Fruit fly (Drosophila melanogaster) whole organism, embryonic: Measurements from ENCODE around the gene Hr4.

Experiments used
- Ada2b ChIP-seq: fragments of 200-800 bp; sonication (Bioruptor generic); IDR thresholded peaks from 2 replicates; pipeline ENCODE4 v1.3.6; 2022; ENCODE audit warnings: missing biosample characterization, missing genetic modification characterization
- CG10209 ChIP-seq: fragments of 200-800 bp; sonication (Bioruptor generic); optimal IDR thresholded peaks from 3 replicates; lab custom pipeline; 2017; ENCODE audit warnings: missing biosample characterization, mild to moderate bottlenecking, missing genetic modification characterization, missing genetic modification reagents
- CG10431 ChIP-seq: fragments of 200-800 bp; sonication (Bioruptor generic); optimal IDR thresholded peaks from 3 replicates; lab custom pipeline; 2018; ENCODE audit warnings: missing biosample characterization, mild to moderate bottlenecking, missing genetic modification characterization
- CG10543 ChIP-seq: fragments of 200-800 bp; sonication (Bioruptor generic); optimal IDR thresholded peaks from 3 replicates; lab custom pipeline; 2017; ENCODE audit warnings: missing biosample characterization, mild to moderate bottlenecking, missing genetic modification characterization, moderate library complexity
- CG12104 ChIP-seq: fragments of 200-800 bp; sonication (Bioruptor generic); optimal IDR thresholded peaks from 3 replicates; lab custom pipeline; 2016; ENCODE audit warnings: missing biosample characterization, missing genetic modification characterization
- CG1233 ChIP-seq: fragments of 200-800 bp; sonication (Bioruptor generic); optimal IDR thresholded peaks from 4 replicates; lab custom pipeline; 2018; ENCODE audit warnings: missing biosample characterization, mild to moderate bottlenecking, missing genetic modification characterization
- CG16815 ChIP-seq: fragments of 200-800 bp; sonication (Bioruptor generic); optimal IDR thresholded peaks from 3 replicates; lab custom pipeline; 2017; ENCODE audit warnings: missing biosample characterization, mild to moderate bottlenecking, missing genetic modification characterization
- CG17328 ChIP-seq: fragments of 200-800 bp; sonication (Bioruptor generic); IDR thresholded peaks from 2 replicates; pipeline ENCODE4 v1.3.6; 2022; ENCODE audit warnings: missing biosample characterization, missing genetic modification characterization
- CG17359 ChIP-seq: fragments of 200-800 bp; sonication (Bioruptor generic); optimal IDR thresholded peaks from 3 replicates; lab custom pipeline; 2018; ENCODE audit warnings: missing biosample characterization, mild to moderate bottlenecking, missing genetic modification characterization, moderate library complexity
- CG1832 ChIP-seq: fragments of 200-800 bp; sonication (Bioruptor generic); optimal IDR thresholded peaks from 2 replicates; lab custom pipeline; 2017; ENCODE audit warnings: missing biosample characterization, mild to moderate bottlenecking, missing genetic modification characterization, inconsistent platforms
- CG30403 ChIP-seq: fragments of 200-800 bp; sonication (Bioruptor generic); optimal IDR thresholded peaks from 3 replicates; lab custom pipeline; 2016; ENCODE audit warnings: missing biosample characterization, missing genetic modification characterization
- CG34224 ChIP-seq: fragments of 200-800 bp; sonication (Bioruptor generic); IDR thresholded peaks from 3 replicates; pipeline ENCODE4 v1.3.6; 2022; ENCODE audit warnings: missing biosample characterization, missing genetic modification characterization; ENCODE audit not compliant: partially characterized antibody
- CG3847 ChIP-seq: fragments of 200-800 bp; sonication (Bioruptor generic); IDR thresholded peaks from 2 replicates; pipeline ENCODE4 v1.3.6; 2022; ENCODE audit warnings: missing biosample characterization, missing genetic modification characterization
- CG4328 ChIP-seq: fragments of 200-800 bp; sonication (Bioruptor generic); optimal IDR thresholded peaks from 3 replicates; lab custom pipeline; 2017; ENCODE audit warnings: missing biosample characterization, missing genetic modification reagents, missing genetic modification characterization
- Dp ChIP-seq: fragments of 200-800 bp; sonication (Bioruptor generic); optimal IDR thresholded peaks from 2 replicates; lab custom pipeline; 2018; ENCODE audit warnings: missing biosample characterization, mild to moderate bottlenecking, missing genetic modification characterization, moderate library complexity
- Eip74EF ChIP-seq, 2 experiments: fragments of 200-800 bp in 1 of 2; fragments of >200 bp in 1 of 2; sonication (Bioruptor generic) in 1 of 2; optimal IDR thresholded peaks; 2 replicates each; lab custom pipeline; 2017 to 2019; ENCODE audit warnings: missing biosample characterization in 2 of 2, missing genetic modification characterization in 2 of 2, mild to moderate bottlenecking in 1 of 2, moderate library complexity in 1 of 2
- Ets65A ChIP-seq: fragments of 200-800 bp; sonication (Bioruptor generic); peaks from one replicate; lab custom pipeline; 2016; ENCODE audit warnings: missing biosample characterization, missing genetic modification characterization
- Fer3 ChIP-seq: fragments of 200-800 bp; sonication (Bioruptor generic); optimal IDR thresholded peaks from 2 replicates; lab custom pipeline; 2018; ENCODE audit warnings: missing biosample characterization, mild to moderate bottlenecking, missing genetic modification characterization, moderate library complexity
- HHEX ChIP-seq: fragments of 200-800 bp; sonication (Bioruptor generic); optimal IDR thresholded peaks from 3 replicates; lab custom pipeline; 2017; ENCODE audit warnings: missing biosample characterization, mild to moderate bottlenecking, missing genetic modification characterization, missing genetic modification reagents
- Hand ChIP-seq: fragments of 200-800 bp; sonication (Bioruptor generic); optimal IDR thresholded peaks from 2 replicates; lab custom pipeline; 2017; ENCODE audit warnings: mild to moderate bottlenecking, missing biosample characterization, missing genetic modification reagents, missing genetic modification characterization
- MTF-1 ChIP-seq: fragments of 200-800 bp; sonication (Bioruptor generic); optimal IDR thresholded peaks from 2 replicates; lab custom pipeline; 2018; ENCODE audit warnings: missing biosample characterization, mild to moderate bottlenecking, missing genetic modification characterization, borderline replicate concordance
- Myb ChIP-seq: fragments of 200-800 bp; sonication (Bioruptor generic); optimal IDR thresholded peaks from 2 replicates; lab custom pipeline; 2016; ENCODE audit warnings: missing biosample characterization, missing genetic modification characterization
- NFAT ChIP-seq: fragments of 200-800 bp; sonication (Bioruptor generic); IDR thresholded peaks from 2 replicates; pipeline ENCODE4 v1.3.6; 2022; ENCODE audit warnings: missing biosample characterization, missing genetic modification characterization
- Nf-YA ChIP-seq: fragments of 200-800 bp; sonication (Bioruptor generic); IDR thresholded peaks from 2 replicates; pipeline ENCODE4 v1.3.6; 2022; ENCODE audit warnings: missing biosample characterization, missing genetic modification characterization
- Ptx1 ChIP-seq: fragments of 200-800 bp; sonication (Bioruptor generic); IDR thresholded peaks from 2 replicates; pipeline ENCODE4 v1.3.6; 2022; ENCODE audit warnings: missing biosample characterization, missing genetic modification characterization
- Usf ChIP-seq: fragments of 200-800 bp; sonication (Bioruptor generic); optimal IDR thresholded peaks from 2 replicates; lab custom pipeline; 2017; ENCODE audit warnings: missing genotype, missing biosample characterization, missing genetic modification characterization
- aop ChIP-seq: fragments of 200-800 bp; sonication (Bioruptor generic); IDR thresholded peaks from 2 replicates; pipeline ENCODE4 v1.3.6; 2022; ENCODE audit warnings: missing biosample characterization, missing genetic modification characterization
- chinmo ChIP-seq: fragments of 200-800 bp; sonication (Bioruptor generic); IDR thresholded peaks from 4 replicates; pipeline ENCODE4 v1.3.6; 2022; ENCODE audit warnings: missing biosample characterization, missing genetic modification characterization; ENCODE audit not compliant: partially characterized antibody
- corto ChIP-seq: fragments of 200-800 bp; sonication (Bioruptor generic); optimal IDR thresholded peaks from 2 replicates; lab custom pipeline; 2016; ENCODE audit warnings: missing biosample characterization, mild to moderate bottlenecking, missing genetic modification characterization, moderate library complexity
- dati ChIP-seq: fragments of 200-800 bp; sonication (Bioruptor generic); IDR thresholded peaks from 2 replicates; pipeline ENCODE4 v1.3.6; 2022; ENCODE audit warnings: missing biosample characterization, missing genetic modification characterization
- ems ChIP-seq: fragments of 200-800 bp; sonication (Bioruptor generic); optimal IDR thresholded peaks from 3 replicates; lab custom pipeline; 2016; ENCODE audit warnings: missing biosample characterization, missing genetic modification characterization
- en ChIP-seq: fragments of 200-800 bp; sonication (Bioruptor generic); optimal IDR thresholded peaks from 2 replicates; lab custom pipeline; 2016; ENCODE audit warnings: missing biosample characterization, missing genetic modification characterization
- ftz-f1 ChIP-seq: fragments of 200-800 bp; sonication (Bioruptor generic); optimal IDR thresholded peaks from 2 replicates; lab custom pipeline; 2016; ENCODE audit warnings: missing biosample characterization, missing genetic modification characterization
- grau ChIP-seq: fragments of 200-800 bp; optimal IDR thresholded peaks from 3 replicates; lab custom pipeline; 2019; ENCODE audit warnings: missing biosample characterization, mild to moderate bottlenecking, missing genetic modification characterization, moderate library complexity
- grn ChIP-seq: fragments of 200-800 bp; sonication (Bioruptor generic); optimal IDR thresholded peaks from 3 replicates; lab custom pipeline; 2017; ENCODE audit warnings: missing biosample characterization, missing genetic modification characterization
- gsb ChIP-seq: fragments of 200-800 bp; sonication (Bioruptor generic); IDR thresholded peaks from 2 replicates; pipeline ENCODE4 v1.3.6; 2022; ENCODE audit warnings: missing biosample characterization, missing genetic modification characterization
- gsb-n ChIP-seq: fragments of 200-800 bp; sonication (Bioruptor generic); optimal IDR thresholded peaks from 3 replicates; lab custom pipeline; 2018; ENCODE audit warnings: missing biosample characterization, mild to moderate bottlenecking, missing genetic modification characterization
- hth ChIP-seq: fragments of >200 bp; optimal IDR thresholded peaks from 2 replicates; lab custom pipeline; 2017; ENCODE audit warnings: inconsistent platforms
- insv ChIP-seq, 2 experiments: fragments of 200-800 bp; sonication (Bioruptor generic); optimal IDR thresholded peaks; 3 replicates each; lab custom pipeline; 2016 to 2018; ENCODE audit warnings: missing biosample characterization in 2 of 2, missing genetic modification characterization in 2 of 2
- jigr1 ChIP-seq: fragments of 200-800 bp; sonication (Bioruptor generic); IDR thresholded peaks from 3 replicates; pipeline ENCODE4 v1.3.6; 2022; ENCODE audit warnings: missing biosample characterization, missing genetic modification characterization
- ken ChIP-seq: fragments of 200-800 bp; sonication (Bioruptor generic); IDR thresholded peaks from 3 replicates; pipeline ENCODE4 v1.3.6; 2022; ENCODE audit warnings: missing biosample characterization, missing genetic modification characterization
- lilli ChIP-seq: fragments of 200-800 bp; sonication (Bioruptor generic); optimal IDR thresholded peaks from 3 replicates; lab custom pipeline; 2016; ENCODE audit warnings: missing biosample characterization, missing genetic modification characterization
- lmd ChIP-seq: fragments of 200-800 bp; sonication (Bioruptor generic); IDR thresholded peaks from 2 replicates; pipeline ENCODE4 v1.3.6; 2022; ENCODE audit warnings: missing biosample characterization, missing genetic modification characterization
- lola ChIP-seq, 3 experiments: fragments of >200 bp in 2 of 3; fragments of 200-800 bp in 1 of 3; sonication (Bioruptor generic) in 1 of 3; optimal IDR thresholded peaks; 2 replicates each; lab custom pipeline; 2017 to 2019; ENCODE audit warnings: missing biosample characterization in 3 of 3, missing genetic modification characterization in 3 of 3, mild to moderate bottlenecking in 1 of 3, moderate library complexity in 1 of 3
- maf-S ChIP-seq: fragments of 200-800 bp; sonication (Bioruptor generic); optimal IDR thresholded peaks from 2 replicates; lab custom pipeline; 2016; ENCODE audit warnings: missing biosample characterization, missing genetic modification characterization
- pnt ChIP-seq: fragments of 200-800 bp; sonication (Bioruptor generic); optimal IDR thresholded peaks from 3 replicates; lab custom pipeline; 2016; ENCODE audit warnings: missing biosample characterization, missing genetic modification characterization
- repo ChIP-seq: fragments of 200-800 bp; sonication (Bioruptor generic); optimal IDR thresholded peaks from 2 replicates; lab custom pipeline; 2016; ENCODE audit warnings: missing biosample characterization, missing genetic modification characterization
- schlank ChIP-seq: fragments of 200-800 bp; sonication (Bioruptor generic); optimal IDR thresholded peaks from 2 replicates; lab custom pipeline; 2018; ENCODE audit warnings: missing biosample characterization, mild to moderate bottlenecking, missing genetic modification characterization
- sim ChIP-seq: fragments of 200-800 bp; sonication (Bioruptor generic); IDR thresholded peaks from 2 replicates; pipeline ENCODE4 v1.3.6; 2022; ENCODE audit warnings: missing biosample characterization, missing genetic modification characterization
- slbo ChIP-seq: fragments of 200-800 bp; sonication (Bioruptor generic); IDR thresholded peaks from 2 replicates; pipeline ENCODE4 v1.3.6; 2022; ENCODE audit warnings: missing biosample characterization, missing genetic modification characterization

Hr4 gene

DNA sequence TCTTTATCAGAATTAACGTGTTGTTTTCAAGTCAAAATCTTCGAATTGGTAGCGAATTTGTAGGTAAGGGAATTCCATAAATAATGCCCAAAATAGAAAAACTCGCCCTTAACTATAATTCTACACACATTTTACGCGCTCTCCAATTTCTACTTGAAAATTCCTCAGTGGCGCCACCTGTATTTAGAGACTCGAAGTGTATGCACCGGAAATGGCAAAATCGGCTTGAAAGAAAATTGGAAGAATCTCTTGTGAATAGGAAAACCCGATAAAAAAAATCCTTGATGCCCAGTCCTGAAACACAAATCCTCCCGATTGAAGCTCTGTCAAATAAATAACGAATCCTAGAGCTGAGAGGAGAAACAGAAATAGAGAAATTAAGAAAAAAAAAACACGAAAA lies 64.1 kb downstream of the Hr4 start:
- TF ChIP-seq dati (GFP tag; lab: Robert Waterston, UW), result no peak
- TF ChIP-seq Ptx1 (GFP tag; lab: Robert Waterston, UW), result peak; percentile 46
- TF ChIP-seq corto (GFP tag; lab: Kevin White, UChicago), result no peak
- no peak for TF ChIP-seq CG34224 (GFP tag; lab: Robert Waterston, UW)
- TF ChIP-seq ems (GFP tag; lab: Kevin White, UChicago), result peak; percentile 57
- no peak for TF ChIP-seq lola (GFP tag; optimal IDR thresholded peaks at IDR 0.05; lab: Kevin White, UChicago)
- TF ChIP-seq jigr1 (GFP tag; lab: Robert Waterston, UW), result no peak
- peak; percentile 44 for TF ChIP-seq Myb
- peak; percentile 70 for TF ChIP-seq HHEX (GFP tag; lab: Kevin White, UChicago)
- no peak for TF ChIP-seq pnt
- TF ChIP-seq MTF-1 (GFP tag; lab: Kevin White, UChicago), result peak; percentile 92
- peak in 1 of 2 experiments; percentile 43 for TF ChIP-seq insv (GFP tag; optimal IDR thresholded peaks at IDR 0.05; lab: Kevin White, UChicago)
- peak in 1 of 2 experiments; percentile 64 for TF ChIP-seq Eip74EF (GFP tag; optimal IDR thresholded peaks at IDR 0.05; lab: Kevin White, UChicago)
- TF ChIP-seq CG10431, result peak; percentile 75
- no peak for TF ChIP-seq CG3847 (GFP tag; lab: Robert Waterston, UW)
- TF ChIP-seq ken, result peak; percentile 51; the same call in 2 of the 3 replicates
- TF ChIP-seq en (GFP tag; lab: Kevin White, UChicago), result peak; percentile 68
- TF ChIP-seq ftz-f1 (GFP tag; lab: Kevin White, UChicago), result no peak
- TF ChIP-seq Ada2b (GFP tag; lab: Robert Waterston, UW), result peak; percentile 37; the same call in 1 of the 2 replicates
- TF ChIP-seq grn (GFP tag; lab: Kevin White, UChicago), result no peak
- TF ChIP-seq CG30403 (GFP tag; lab: Kevin White, UChicago), result peak; percentile 60
- TF ChIP-seq sim (GFP tag; lab: Robert Waterston, UW), result 0 out of 2 replicates have a peak, but pooled peaks have one; percentile 19
- peak; percentile 40; the same call in 1 of the 2 replicates for TF ChIP-seq lmd (GFP tag; lab: Robert Waterston, UW)
- TF ChIP-seq schlank (tag; lab: Kevin White, UChicago), result peak; percentile 61
- TF ChIP-seq Hand, result no peak
- TF ChIP-seq Dp (GFP tag; lab: Kevin White, UChicago), result peak; percentile 16
- TF ChIP-seq repo, result peak; percentile 62
- TF ChIP-seq hth (lab: Kevin White, UChicago), result no peak
- TF ChIP-seq CG1832, result no peak
- TF ChIP-seq aop (GFP tag; lab: Robert Waterston, UW), result no peak
- peak; percentile 77 for TF ChIP-seq CG17359 (tag; lab: Kevin White, UChicago)
- peak; percentile 70 for TF ChIP-seq CG10543 (GFP tag; lab: Kevin White, UChicago)
- peak; percentile 49 for TF ChIP-seq maf-S (GFP tag; lab: Kevin White, UChicago)
- TF ChIP-seq grau, result peak; percentile 51
- TF ChIP-seq CG17328 (GFP tag; lab: Robert Waterston, UW), result 0 out of 2 replicates have a peak, but pooled peaks have one; percentile 15
- peak; percentile 13; the same call in 1 of the 2 replicates for TF ChIP-seq slbo (GFP tag; lab: Robert Waterston, UW)
- peak; percentile 57 for TF ChIP-seq gsb-n
- 0 out of 2 replicates have a peak, but pooled peaks have one; percentile 15 for TF ChIP-seq NFAT (GFP tag; lab: Robert Waterston, UW)
- peak; percentile 75 for TF ChIP-seq CG1233 (GFP tag; lab: Kevin White, UChicago)
- 0 out of 4 replicates have a peak, but pooled peaks have one; percentile 23 for TF ChIP-seq chinmo (GFP tag; lab: Robert Waterston, UW)
- peak; percentile 64 for TF ChIP-seq CG4328 (GFP tag; lab: Kevin White, UChicago)
- no peak for TF ChIP-seq CG16815
- TF ChIP-seq lilli (GFP tag; lab: Kevin White, UChicago), result peak; percentile 24
- no peak for TF ChIP-seq Nf-YA
- peak; percentile 30 for TF ChIP-seq CG12104 (GFP tag; lab: Kevin White, UChicago)
- peak; percentile 67 for TF ChIP-seq Fer3 (tag; lab: Kevin White, UChicago)
- peak; percentile 54 for TF ChIP-seq CG10209 (GFP tag; lab: Kevin White, UChicago)
- TF ChIP-seq Usf (GFP tag; lab: Kevin White, UChicago), result no peak
- TF ChIP-seq gsb (GFP tag; lab: Robert Waterston, UW), result peak; percentile 39; the same call in 1 of the 2 replicates
- peak; percentile 98 for TF ChIP-seq Ets65A (GFP tag; lab: Kevin White, UChicago)
